Fruit fly (Drosophila melanogaster) whole organism, wandering third instar larva: Measurements from ENCODE around the gene Tdh.
A peak's percentile ranks its signal among the peaks of the same experiment; 100 is the strongest.

Experiments
- Abd-B ChIP-seq: fragments of >200 bp; optimal IDR thresholded peaks from 2 replicates; lab custom pipeline; 2017; ENCODE audit warnings: missing biosample characterization, missing genetic modification characterization
- CG32264 ChIP-seq: fragments of 200-800 bp; sonication (Bioruptor generic); optimal IDR thresholded peaks from 2 replicates; lab custom pipeline; 2016; ENCODE audit warnings: missing biosample characterization, missing genetic modification characterization
- CG9705 ChIP-seq: fragments of 200-800 bp; sonication (Bioruptor generic); optimal IDR thresholded peaks from 2 replicates; lab custom pipeline; 2018; ENCODE audit warnings: missing biosample characterization, mild to moderate bottlenecking, missing genetic modification characterization
- CrebA ChIP-seq: fragments of 200-800 bp; sonication (Bioruptor generic); optimal IDR thresholded peaks from 2 replicates; lab custom pipeline; 2016; ENCODE audit warnings: missing biosample characterization, mild to moderate bottlenecking, missing genetic modification characterization, borderline replicate concordance
- Dfd ChIP-seq: fragments of >200 bp; optimal IDR thresholded peaks from 2 replicates; lab custom pipeline; 2017; ENCODE audit warnings: missing biosample characterization, missing genetic modification characterization
- Dif ChIP-seq: fragments of 200-275, 200-300 bp; sonication (Bioruptor generic); optimal IDR thresholded peaks from 2 replicates; lab custom pipeline; 2018; ENCODE audit warnings: missing biosample characterization, missing genetic modification characterization; ENCODE audit not compliant: partially characterized antibody
- GATAd ChIP-seq: sonication (Bioruptor generic); optimal IDR thresholded peaks from 2 replicates; lab custom pipeline; 2016; ENCODE audit warnings: missing biosample characterization, missing genetic modification characterization
- HLH106 ChIP-seq: fragments of 200-800 bp; optimal IDR thresholded peaks from 3 replicates; lab custom pipeline; 2019; ENCODE audit warnings: missing biosample characterization, mild to moderate bottlenecking, missing genetic modification characterization, moderate library complexity
- Hnf4 ChIP-seq: fragments of 200-800 bp; sonication (Bioruptor generic); optimal IDR thresholded peaks from 2 replicates; lab custom pipeline; 2016; ENCODE audit warnings: missing biosample characterization, mild to moderate bottlenecking, missing genetic modification characterization
- Hr78 ChIP-seq: fragments of >200 bp; optimal IDR thresholded peaks from 2 replicates; lab custom pipeline; 2017; ENCODE audit warnings: missing biosample characterization, missing genetic modification characterization
- Hr83 ChIP-seq: fragments of 200-300 bp; sonication (Bioruptor generic); optimal IDR thresholded peaks from 2 replicates; lab custom pipeline; 2016; ENCODE audit warnings: missing biosample characterization, mild to moderate bottlenecking, missing genetic modification characterization, moderate library complexity; ENCODE audit not compliant: poor library complexity, severe bottlenecking
- Jra ChIP-seq: sonication (Bioruptor generic); optimal IDR thresholded peaks from 2 replicates; lab custom pipeline; 2016; ENCODE audit warnings: missing biosample characterization, missing genetic modification characterization
- Mio ChIP-seq: sonication (Bioruptor generic); optimal IDR thresholded peaks from 2 replicates; lab custom pipeline; 2016; ENCODE audit warnings: missing biosample characterization, missing genetic modification characterization
- Myc ChIP-seq: fragments of >200 bp; optimal IDR thresholded peaks from 2 replicates; lab custom pipeline; 2017
- N ChIP-seq: fragments of >200 bp; optimal IDR thresholded peaks from 2 replicates; lab custom pipeline; 2018; ENCODE audit warnings: missing biosample characterization, missing external identifiers, missing genetic modification characterization
- OdsH ChIP-seq: fragments of 200-800 bp; sonication (Bioruptor generic); optimal IDR thresholded peaks from 2 replicates; lab custom pipeline; 2016; ENCODE audit warnings: missing biosample characterization, mild to moderate bottlenecking, missing genetic modification characterization
- Rel ChIP-seq, 2 experiments: fragments of 200-800 bp; sonication (Bioruptor generic) in 1 of 2; optimal IDR thresholded peaks; 2 replicates in 1 of 2; 3 replicates in 1 of 2; lab custom pipeline; 2016 to 2019; ENCODE audit warnings: mild to moderate bottlenecking in 2 of 2, missing biosample characterization in 2 of 2, missing genetic modification characterization in 2 of 2, moderate library complexity in 1 of 2
- Sp1 ChIP-seq: fragments of 200-800 bp; sonication (Bioruptor generic); optimal IDR thresholded peaks from 3 replicates; lab custom pipeline; 2019; ENCODE audit warnings: missing biosample characterization, mild to moderate bottlenecking, missing genetic modification characterization, moderate library complexity
- Vsx2 ChIP-seq: fragments of 200-300, 225-300 bp; sonication (Bioruptor generic); optimal IDR thresholded peaks from 2 replicates; lab custom pipeline; 2018; ENCODE audit warnings: missing biosample characterization, missing genetic modification characterization; ENCODE audit not compliant: partially characterized antibody
- br ChIP-seq: fragments of 200-800 bp; sonication (Bioruptor generic); optimal IDR thresholded peaks from 2 replicates; lab custom pipeline; 2016; ENCODE audit warnings: missing biosample characterization, missing genetic modification characterization
- brk ChIP-seq: fragments of 200-800 bp; sonication (Bioruptor generic); optimal IDR thresholded peaks from 2 replicates; lab custom pipeline; 2016; ENCODE audit warnings: missing biosample characterization, mild to moderate bottlenecking, missing genetic modification characterization
- dl ChIP-seq, 2 experiments: fragments of 175-275, 200-275 bp in 1 of 2; fragments of 200-275 bp in 1 of 2; sonication (Bioruptor generic); optimal IDR thresholded peaks; lab custom pipeline; 2018; ENCODE audit warnings: mild to moderate bottlenecking in 2 of 2, missing biosample characterization in 2 of 2, missing genetic modification characterization in 2 of 2, moderate library complexity in 2 of 2; ENCODE audit not compliant: partially characterized antibody in 2 of 2, insufficient read depth in 1 of 2
- dmrt93B ChIP-seq: fragments of 200-800 bp; sonication (Bioruptor generic); optimal IDR thresholded peaks from 2 replicates; lab custom pipeline; 2018; ENCODE audit warnings: missing biosample characterization, mild to moderate bottlenecking, missing genetic modification characterization
- dsf ChIP-seq: sonication (Bioruptor generic); optimal IDR thresholded peaks from 2 replicates; lab custom pipeline; 2016; ENCODE audit warnings: missing biosample characterization, missing genetic modification characterization, borderline replicate concordance
- ey ChIP-seq: fragments of 200-800 bp; sonication (Bioruptor generic); optimal IDR thresholded peaks from 2 replicates; lab custom pipeline; 2016; ENCODE audit warnings: missing biosample characterization, missing genetic modification characterization
- foxo ChIP-seq, 2 experiments: fragments of 200-800 bp; sonication (Bioruptor generic); optimal IDR thresholded peaks; 2 replicates in 1 of 2; 3 replicates in 1 of 2; lab custom pipeline; 2016 to 2017; ENCODE audit warnings: missing biosample characterization in 2 of 2, missing genetic modification characterization in 2 of 2
- fru ChIP-seq: fragments of 200-800 bp; sonication (Bioruptor generic); optimal IDR thresholded peaks from 3 replicates; lab custom pipeline; 2016; ENCODE audit warnings: missing biosample characterization, mild to moderate bottlenecking, missing genetic modification characterization
- h ChIP-seq: fragments of 200-800 bp; sonication (Bioruptor generic); optimal IDR thresholded peaks from 3 replicates; lab custom pipeline; 2016; ENCODE audit warnings: missing biosample characterization, mild to moderate bottlenecking, missing genetic modification characterization
- jim ChIP-seq: fragments of 175-275, 200-325 bp; sonication (Bioruptor generic); optimal IDR thresholded peaks from 2 replicates; lab custom pipeline; 2016; ENCODE audit warnings: missing biosample characterization, mild to moderate bottlenecking, missing genetic modification characterization
- lola ChIP-seq: fragments of >200 bp; optimal IDR thresholded peaks from 2 replicates; lab custom pipeline; 2017; ENCODE audit warnings: missing biosample characterization, missing genetic modification characterization
- pan ChIP-seq: fragments of >200 bp; optimal IDR thresholded peaks from 2 replicates; lab custom pipeline; 2017
- psq ChIP-seq: fragments of 200-800 bp; sonication (Bioruptor generic); optimal IDR thresholded peaks from 3 replicates; lab custom pipeline; 2017; ENCODE audit warnings: missing biosample characterization, mild to moderate bottlenecking, missing genetic modification characterization, moderate library complexity
- rgr ChIP-seq: fragments of 200-800 bp; sonication (Bioruptor generic); optimal IDR thresholded peaks from 3 replicates; lab custom pipeline; 2016; ENCODE audit warnings: missing biosample characterization, mild to moderate bottlenecking, missing genetic modification characterization
- sage ChIP-seq: fragments of 200-800 bp; sonication (Bioruptor generic); optimal IDR thresholded peaks from 2 replicates; lab custom pipeline; 2016; ENCODE audit warnings: missing biosample characterization, mild to moderate bottlenecking, missing genetic modification characterization
- sv ChIP-seq: fragments of 200-800 bp; sonication (Bioruptor generic); optimal IDR thresholded peaks from 3 replicates; lab custom pipeline; 2016; ENCODE audit warnings: missing biosample characterization, missing genetic modification characterization
- tai ChIP-seq: sonication (Bioruptor generic); optimal IDR thresholded peaks from 2 replicates; lab custom pipeline; 2016; ENCODE audit warnings: missing biosample characterization, missing genetic modification characterization
- usp ChIP-seq: fragments of >200 bp; optimal IDR thresholded peaks from 2 replicates; lab custom pipeline; 2017; ENCODE audit warnings: missing biosample characterization, missing genetic modification characterization
- woc ChIP-seq: sonication (Bioruptor generic); optimal IDR thresholded peaks from 2 replicates; lab custom pipeline; 2016; ENCODE audit warnings: missing biosample characterization, mild to moderate bottlenecking, missing genetic modification characterization

Tdh gene

DNA sequence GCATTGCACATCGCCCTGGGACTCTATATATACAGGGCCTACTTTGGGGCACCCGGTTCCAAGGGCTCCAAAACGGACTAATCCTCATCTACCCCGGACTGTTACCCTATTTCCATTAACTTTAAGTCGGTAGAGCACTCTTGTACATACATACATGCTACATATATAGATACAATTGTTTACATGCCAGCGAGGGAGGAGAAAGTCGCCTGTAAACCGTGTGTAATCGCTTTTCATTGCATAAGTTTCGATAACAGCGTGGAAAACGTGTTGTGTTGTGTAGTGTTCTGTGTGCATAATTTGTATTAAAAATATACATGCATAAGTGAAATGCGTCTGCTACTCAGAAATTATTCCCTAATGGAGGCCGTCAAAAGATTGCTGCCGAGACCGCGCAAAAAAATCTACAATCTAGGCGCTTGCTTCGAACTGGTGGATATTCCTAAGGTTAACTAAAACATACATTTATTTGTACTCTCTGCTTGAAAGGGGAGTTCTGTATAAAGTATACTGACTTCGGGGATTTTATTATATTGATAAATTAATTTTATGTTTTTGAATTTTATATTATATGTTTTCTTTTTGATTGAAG, 7.5 kb downstream of the Tdh start, which contains the start of gene isoQC:
Gene isoQC, plus strand, starts transcription at position 270 of the 592 bp plus-strand sequence.
- TF ChIP-seq lola (GFP tag; lab: Kevin White, UChicago): no peak
- TF ChIP-seq Hr78 (GFP tag; lab: Kevin White, UChicago): no peak
- no peak for TF ChIP-seq rgr (GFP tag; lab: Kevin White, UChicago)
- TF ChIP-seq sage (GFP tag; lab: Kevin White, UChicago): no peak
- no peak for TF ChIP-seq sv (GFP tag; lab: Kevin White, UChicago)
- TF ChIP-seq CG9705 (GFP tag; lab: Kevin White, UChicago): no peak
- no peak for TF ChIP-seq Hnf4 (GFP tag; lab: Kevin White, UChicago)
- TF ChIP-seq Sp1 (GFP tag; lab: Kevin White, UChicago): no peak

DNA sequence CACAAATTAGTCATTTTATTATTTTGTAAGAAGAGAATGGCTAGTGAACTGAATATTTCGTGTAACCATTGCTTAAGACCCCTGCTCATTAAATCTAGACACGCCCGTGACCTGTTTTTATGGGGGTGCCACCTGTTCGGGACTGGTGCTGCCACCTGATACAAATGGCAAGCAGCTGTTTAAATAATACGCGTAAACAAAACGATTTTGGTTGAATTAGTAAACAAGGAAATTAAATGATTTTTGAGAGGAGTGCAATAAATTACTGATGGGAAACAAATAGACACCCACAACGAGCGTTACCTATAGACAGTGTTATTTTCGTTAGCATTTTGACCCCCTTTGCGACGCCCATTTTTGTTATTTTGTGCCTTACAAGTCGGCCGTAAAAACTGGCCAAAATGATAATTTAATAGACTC, 8.1 kb downstream of the Tdh start:
- TF ChIP-seq lola (GFP tag; lab: Kevin White, UChicago): no peak
- peak; percentile 92 for TF ChIP-seq tai
- peak; percentile 99 for TF ChIP-seq Hr83
- TF ChIP-seq fru (GFP tag; lab: Kevin White, UChicago): peak; percentile 83
- TF ChIP-seq dmrt93B (GFP tag; lab: Kevin White, UChicago): peak; percentile 68
- no peak for TF ChIP-seq Vsx2 (GFP tag; lab: Kevin White, UChicago)
- peak; percentile 71 for TF ChIP-seq sage (GFP tag; lab: Kevin White, UChicago)
- peak; percentile 87 for TF ChIP-seq Sp1 (GFP tag; lab: Kevin White, UChicago)
- TF ChIP-seq sv (GFP tag; lab: Kevin White, UChicago): peak; percentile 84
- peak; percentile 86 for TF ChIP-seq br
- TF ChIP-seq Jra (GFP tag; lab: Kevin White, UChicago): peak; percentile 83
- peak; percentile 91 for TF ChIP-seq h
- TF ChIP-seq woc (GFP tag; lab: Kevin White, UChicago): peak; percentile 82
- TF ChIP-seq Mio: peak; percentile 2
- TF ChIP-seq Hnf4 (GFP tag; lab: Kevin White, UChicago): peak; percentile 93
- TF ChIP-seq CrebA (GFP tag; lab: Kevin White, UChicago): no peak
- no peak for TF ChIP-seq usp
- TF ChIP-seq dl (GFP tag; optimal IDR thresholded peaks at IDR 0.05; lab: Kevin White, UChicago; ENCODE audit: insufficient read depth in 1 of 2, partially characterized antibody in 2 of 2): no peak
- peak; percentile 76 for TF ChIP-seq CG9705 (GFP tag; lab: Kevin White, UChicago)
- TF ChIP-seq ey (GFP tag; lab: Kevin White, UChicago): peak; percentile 85
- peak; percentile 86 for TF ChIP-seq psq
- no peak for TF ChIP-seq Dfd (GFP tag; lab: Kevin White, UChicago)
- peak; percentile 82 for TF ChIP-seq GATAd (GFP tag; lab: Kevin White, UChicago)
- no peak for TF ChIP-seq Abd-B
- TF ChIP-seq N: no peak
- no peak for TF ChIP-seq Hr78 (GFP tag; lab: Kevin White, UChicago)
- no peak for TF ChIP-seq Myc (lab: Kevin White, UChicago)
- no peak for TF ChIP-seq Dif (GFP tag; lab: Kevin White, UChicago)
- no peak for TF ChIP-seq pan
- peak; percentile 56 for TF ChIP-seq jim
- TF ChIP-seq rgr (GFP tag; lab: Kevin White, UChicago): peak; percentile 92
- TF ChIP-seq foxo (GFP tag; optimal IDR thresholded peaks at IDR 0.05; lab: Kevin White, UChicago): peak; percentile 54 to 96
- TF ChIP-seq brk (GFP tag; lab: Kevin White, UChicago): peak; percentile 88
- TF ChIP-seq OdsH (GFP tag; lab: Kevin White, UChicago): peak; percentile 88
- TF ChIP-seq HLH106 (tag; lab: Kevin White, UChicago): peak; percentile 86
- TF ChIP-seq CG32264 (GFP tag; lab: Kevin White, UChicago): peak; percentile 67
- peak; percentile 53 for TF ChIP-seq dsf (GFP tag; lab: Kevin White, UChicago)
- TF ChIP-seq Rel (GFP tag; optimal IDR thresholded peaks at IDR 0.05; lab: Kevin White, UChicago): peak; percentile 19
- TF ChIP-seq Rel (tag; optimal IDR thresholded peaks at IDR 0.05; lab: Kevin White, UChicago): peak; percentile 75
- TF ChIP-seq, all 38 proteins: peak for 26
